Fruit fly (Drosophila melanogaster): ENCODE data around the gene CG46320.
A peak's percentile ranks its signal among the peaks of the same experiment; 100 is the strongest.

dm6 chr3L:5616472-5616871, 47.4 kb upstream of the CG46320 start:
- TF ChIP-seq CG13204 (GFP tag; optimal IDR thresholded peaks at IDR 0.05): no peak
- 0 out of 3 replicates have a peak, but pooled peaks have one; percentile 24 for TF ChIP-seq CG4496 (GFP tag; IDR thresholded peaks at IDR 0.05)
- TF ChIP-seq CG34367 (tag; optimal IDR thresholded peaks at IDR 0.05): no peak
- TF ChIP-seq D1 (tag; optimal IDR thresholded peaks at IDR 0.05): no peak
